Worm (Caenorhabditis elegans) whole organism, L2 larva: Measurements from ENCODE around the gene F22B7.9.

ENCODE experiments used
- C34F6.9 ChIP-seq: fragments of 150-350 bp; optimal IDR thresholded peaks from 2 replicates; lab custom pipeline; 2014; ENCODE audit warnings: missing biosample characterization, missing genetic modification characterization
- F13H6.1 ChIP-seq: sonication (generic microtip); optimal IDR thresholded peaks from 2 replicates; lab custom pipeline; 2016; ENCODE audit warnings: missing genetic modification characterization, missing compliant biosample characterization
- Y55F3AM.14 ChIP-seq: fragments of 200-800 bp; sonication (Bioruptor generic); optimal IDR thresholded peaks from 2 replicates; lab custom pipeline; 2018; ENCODE audit warnings: mild to moderate bottlenecking, missing genetic modification characterization, missing compliant biosample characterization
- ama-1 ChIP-seq: fragments of 150-350 bp; optimal IDR thresholded peaks from 2 replicates; lab custom pipeline; 2018; ENCODE audit warnings: inconsistent platforms
- blmp-1 ChIP-seq: sonication (generic microtip); optimal IDR thresholded peaks from 2 replicates; lab custom pipeline; 2017; ENCODE audit warnings: missing genetic modification characterization, mild to moderate bottlenecking, missing compliant biosample characterization, antibody characterized with exemption, moderate library complexity; ENCODE audit not compliant: insufficient read depth
- ceh-16 ChIP-seq: fragments of 150-350 bp; optimal IDR thresholded peaks from 2 replicates; lab custom pipeline; 2014; ENCODE audit warnings: missing biosample characterization, missing genetic modification characterization
- ceh-82 ChIP-seq: fragments of 150-350 bp; optimal IDR thresholded peaks from 2 replicates; lab custom pipeline; 2014; ENCODE audit warnings: missing biosample characterization, missing genetic modification characterization
- crh-2 ChIP-seq: sonication (generic microtip); optimal IDR thresholded peaks from 2 replicates; lab custom pipeline; 2017; ENCODE audit warnings: missing biosample characterization, missing genetic modification characterization
- fos-1 ChIP-seq: fragments of 150-350 bp; optimal IDR thresholded peaks from 2 replicates; lab custom pipeline; 2014; ENCODE audit warnings: missing biosample characterization, missing genetic modification characterization
- lin-11 ChIP-seq: fragments of 150-350 bp; sonication (generic microtip); optimal IDR thresholded peaks from 2 replicates; lab custom pipeline; 2014; ENCODE audit warnings: missing biosample characterization, missing genetic modification characterization, inconsistent platforms, mixed read lengths
- lin-39 ChIP-seq: fragments of 150-350 bp; optimal IDR thresholded peaks from 2 replicates; lab custom pipeline; 2014; ENCODE audit warnings: missing biosample characterization, missing genetic modification reagents, missing genetic modification characterization
- lsy-2 ChIP-seq, 2 experiments: fragments of 150-350 bp in 1 of 2; sonication (generic microtip) in 1 of 2; optimal IDR thresholded peaks; 2 replicates each; lab custom pipeline; 2014 to 2017; ENCODE audit warnings: missing biosample characterization in 2 of 2, missing genetic modification characterization in 2 of 2
- mab-5 ChIP-seq: fragments of 150-350 bp; optimal IDR thresholded peaks from 2 replicates; lab custom pipeline; 2014; ENCODE audit warnings: missing biosample characterization, missing genetic modification characterization
- nhr-12 ChIP-seq: fragments of 150-350 bp; optimal IDR thresholded peaks from 2 replicates; lab custom pipeline; 2014; ENCODE audit warnings: missing biosample characterization, missing genetic modification characterization
- nhr-129 ChIP-seq: fragments of 150-350 bp; optimal IDR thresholded peaks from 2 replicates; lab custom pipeline; 2014; ENCODE audit warnings: missing biosample characterization, missing genetic modification characterization
- nhr-21 ChIP-seq: fragments of 150-350 bp; optimal IDR thresholded peaks from 2 replicates; lab custom pipeline; 2014; ENCODE audit warnings: missing biosample characterization, missing genetic modification characterization
- nhr-237 ChIP-seq: fragments of 150-350 bp; optimal IDR thresholded peaks from 2 replicates; lab custom pipeline; 2014; ENCODE audit warnings: missing biosample characterization, missing genetic modification characterization
- nhr-25 ChIP-seq: fragments of 150-350 bp; sonication (generic microtip); optimal IDR thresholded peaks from 3 replicates; lab custom pipeline; 2014; ENCODE audit warnings: missing biosample characterization, missing genetic modification characterization
- nhr-6 ChIP-seq: fragments of 150-350 bp; optimal IDR thresholded peaks from 2 replicates; lab custom pipeline; 2014; ENCODE audit warnings: missing biosample characterization, missing genetic modification characterization
- sem-4 ChIP-seq: fragments of 150-350 bp; optimal IDR thresholded peaks from 2 replicates; lab custom pipeline; 2014; ENCODE audit warnings: missing biosample characterization, missing genetic modification reagents, missing genetic modification characterization
- sma-3 ChIP-seq: sonication (generic microtip); optimal IDR thresholded peaks from 2 replicates; lab custom pipeline; 2016; ENCODE audit warnings: missing genetic modification reagents, missing genetic modification characterization, missing compliant biosample characterization
- sma-9 ChIP-seq, 2 experiments: fragments of 150-350 bp in 1 of 2; sonication (generic microtip) in 1 of 2; optimal IDR thresholded peaks; 2 replicates each; lab custom pipeline; 2014 to 2016; ENCODE audit warnings: missing genetic modification characterization in 2 of 2, mild to moderate bottlenecking in 1 of 2, missing biosample characterization in 1 of 2, missing compliant biosample characterization in 1 of 2, missing genetic modification reagents in 1 of 2, moderate library complexity in 1 of 2
- unc-39 ChIP-seq: fragments of 150-350 bp; optimal IDR thresholded peaks from 2 replicates; lab custom pipeline; 2014; ENCODE audit warnings: missing biosample characterization, missing genetic modification characterization
- unc-55 ChIP-seq: fragments of 150-350 bp; sonication (generic microtip); optimal IDR thresholded peaks from 3 replicates; lab custom pipeline; 2014; ENCODE audit warnings: missing biosample characterization, missing genetic modification reagents, missing genetic modification characterization
- unc-62 ChIP-seq: fragments of 150-350 bp; optimal IDR thresholded peaks from 2 replicates; lab custom pipeline; 2014; ENCODE audit warnings: missing biosample characterization, missing genetic modification reagents, missing genetic modification characterization
- zag-1 ChIP-seq: fragments of 150-350 bp; optimal IDR thresholded peaks from 2 replicates; lab custom pipeline; 2014; ENCODE audit warnings: missing biosample characterization, missing genetic modification characterization
- ztf-4 ChIP-seq: fragments of 150-350 bp; optimal IDR thresholded peaks from 2 replicates; lab custom pipeline; 2014; ENCODE audit warnings: missing biosample characterization, missing genetic modification characterization

F22B7.9 gene

DNA sequence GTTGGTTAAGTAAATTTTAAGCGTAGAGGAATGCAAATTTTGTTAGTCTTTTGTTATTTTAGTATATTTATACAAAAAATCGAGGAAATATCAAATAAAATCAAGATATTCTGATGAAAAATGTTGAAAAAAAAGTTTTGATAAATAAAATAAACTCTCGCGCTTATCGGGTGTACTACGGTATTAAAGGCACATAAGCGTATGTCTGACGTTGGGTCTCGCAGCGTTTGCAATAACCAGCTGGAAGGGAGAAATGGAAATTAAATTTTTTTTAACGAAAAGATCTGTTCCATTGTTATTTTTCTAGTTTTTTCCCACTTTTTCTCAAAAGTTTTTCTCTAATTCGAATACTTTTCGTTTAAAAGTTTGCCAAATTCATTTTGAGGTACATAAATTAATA lies 35.4 kb upstream of the F22B7.9 start:
- no peak for TF ChIP-seq blmp-1 (tag; lab: Kevin White, UChicago)
- no peak for TF ChIP-seq unc-62
- TF ChIP-seq sma-9 (GFP tag; optimal IDR thresholded peaks at IDR 0.05; lab: Kevin White, UChicago), result no peak
- TF ChIP-seq sma-9 (tag; optimal IDR thresholded peaks at IDR 0.05; lab: Kevin White, UChicago), result no peak
- TF ChIP-seq sma-3 (GFP tag; lab: Kevin White, UChicago), result no peak
- TF ChIP-seq nhr-12 (tag; lab: Kevin White, UChicago), result no peak
- no peak for TF ChIP-seq lin-11 (tag; lab: Kevin White, UChicago)
- no peak for TF ChIP-seq lsy-2 (tag; optimal IDR thresholded peaks at IDR 0.05; lab: Kevin White, UChicago)
- TF ChIP-seq nhr-237, result no peak
- TF ChIP-seq ztf-4 (tag; lab: Kevin White, UChicago), result no peak
- TF ChIP-seq nhr-6 (tag; lab: Kevin White, UChicago), result no peak
- TF ChIP-seq sem-4 (tag; lab: Kevin White, UChicago), result no peak

DNA sequence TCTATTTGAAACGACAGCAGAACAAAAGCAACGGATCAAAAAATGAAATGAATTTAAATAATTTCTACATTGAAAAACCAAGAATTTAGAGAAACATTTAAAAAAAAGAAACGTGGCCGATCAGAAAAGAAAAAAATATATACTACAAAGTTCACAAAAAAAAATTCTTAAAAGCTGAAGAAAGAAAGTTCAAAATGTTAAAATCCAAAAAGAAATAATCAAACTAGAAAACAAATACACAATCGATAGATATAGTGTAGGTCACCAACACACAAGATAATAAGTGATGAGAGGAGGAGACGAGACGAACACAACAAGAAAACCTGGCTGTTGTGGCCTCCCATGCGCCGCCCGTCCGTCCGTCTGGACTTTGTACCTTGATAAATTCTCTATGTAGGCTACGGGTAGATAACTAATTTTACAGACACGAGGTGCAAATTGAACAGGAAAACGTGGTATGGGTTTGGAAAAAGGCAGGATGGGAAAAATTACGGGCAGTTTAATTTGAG lies 34.8 kb upstream of the F22B7.9 start, which contains the start of gene hadb-1:
TSS of gene hadb-1 (minus strand) at position 51 of the 509 bp plus-strand sequence.
- TF ChIP-seq fos-1 (tag; lab: Kevin White, UChicago) (peak; percentile 19), sma-3 (GFP tag; lab: Kevin White, UChicago) (peak; percentile 45), nhr-237 (no peak), nhr-21 (peak; percentile 53), sma-9 (GFP tag; optimal IDR thresholded peaks at IDR 0.05; lab: Kevin White, UChicago) (peak; percentile 41), sma-9 (tag; optimal IDR thresholded peaks at IDR 0.05; lab: Kevin White, UChicago) (no peak), lsy-2 (tag; optimal IDR thresholded peaks at IDR 0.05; lab: Kevin White, UChicago) (peak in 1 of 2 experiments; percentile 20), crh-2 (tag; lab: Kevin White, UChicago) (peak; percentile 18), lin-39 (tag; lab: Kevin White, UChicago) (no peak), nhr-129 (tag; lab: Kevin White, UChicago) (peak; percentile 38), C34F6.9 (tag; lab: Kevin White, UChicago) (peak; percentile 9), sem-4 (tag; lab: Kevin White, UChicago) (no peak), F13H6.1 (tag; lab: Kevin White, UChicago) (peak; percentile 12), nhr-12 (tag; lab: Kevin White, UChicago) (no peak), nhr-25 (tag; lab: Kevin White, UChicago) (peak; percentile 60), ceh-16 (no peak), ceh-82 (tag; lab: Kevin White, UChicago) (no peak)

DNA sequence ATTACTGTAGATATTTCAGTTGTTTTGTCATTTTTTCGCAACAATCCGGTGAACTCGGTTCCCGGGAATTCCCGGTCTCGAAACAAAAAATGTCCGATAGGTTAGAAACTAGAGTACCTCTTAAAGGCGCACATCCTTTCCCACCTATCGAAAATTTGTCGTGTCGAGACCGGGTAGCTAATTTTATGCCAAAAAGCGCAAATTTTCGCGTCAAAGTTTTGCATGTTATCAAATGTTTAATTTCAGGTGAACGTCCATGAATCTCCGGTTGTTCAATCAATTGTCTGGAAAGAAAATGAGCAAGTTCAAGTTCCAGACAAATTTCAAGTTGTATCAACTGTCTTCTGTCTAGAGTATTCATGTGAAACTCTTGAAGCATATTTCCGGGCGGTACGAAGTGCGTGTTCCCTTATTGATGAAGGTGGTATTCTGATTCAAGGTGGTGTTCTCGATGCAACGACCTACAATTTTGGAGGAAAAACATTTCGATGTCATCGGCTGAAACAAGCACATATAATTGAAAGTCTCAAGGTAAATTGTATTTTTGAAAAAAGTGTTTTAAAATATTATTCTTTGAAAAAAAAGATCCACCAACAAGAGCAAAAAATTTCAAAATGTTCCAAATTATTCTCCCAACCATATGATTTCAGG lies 32.0 kb upstream of the F22B7.9 start:
- TF ChIP-seq ztf-4 (tag; lab: Kevin White, UChicago) (peak; percentile 23), F13H6.1 (tag; lab: Kevin White, UChicago) (peak; percentile 9), unc-55 (GFP tag; lab: Kevin White, UChicago) (no peak), sma-3 (GFP tag; lab: Kevin White, UChicago) (peak; percentile 53), nhr-129 (tag; lab: Kevin White, UChicago) (no peak), Y55F3AM.14 (GFP tag; lab: Kevin White, UChicago) (peak; percentile 55), nhr-6 (tag; lab: Kevin White, UChicago) (no peak), zag-1 (tag; lab: Kevin White, UChicago) (no peak), sma-9 (GFP tag; optimal IDR thresholded peaks at IDR 0.05; lab: Kevin White, UChicago) (peak; percentile 27), sma-9 (tag; optimal IDR thresholded peaks at IDR 0.05; lab: Kevin White, UChicago) (no peak), nhr-21 (peak; percentile 52), unc-39 (tag; lab: Kevin White, UChicago) (no peak)

- no peak for TF ChIP-seq mab-5 (tag; lab: Kevin White, UChicago)
- TF ChIP-seq F13H6.1 (tag; lab: Kevin White, UChicago), result peak; percentile 61
- TF ChIP-seq ama-1 (lab: Kevin White, UChicago), result no peak
- no peak for TF ChIP-seq fos-1 (tag; lab: Kevin White, UChicago)
- peak; percentile 22 for TF ChIP-seq nhr-129 (tag; lab: Kevin White, UChicago)
These were observed 30.7 kb upstream of the F22B7.9 start, which contains the start of gene anmt-1 for ce11 chrIII:8684421-8684820. Gene anmt-1 (plus strand): TSS chrIII:8684808.

DNA sequence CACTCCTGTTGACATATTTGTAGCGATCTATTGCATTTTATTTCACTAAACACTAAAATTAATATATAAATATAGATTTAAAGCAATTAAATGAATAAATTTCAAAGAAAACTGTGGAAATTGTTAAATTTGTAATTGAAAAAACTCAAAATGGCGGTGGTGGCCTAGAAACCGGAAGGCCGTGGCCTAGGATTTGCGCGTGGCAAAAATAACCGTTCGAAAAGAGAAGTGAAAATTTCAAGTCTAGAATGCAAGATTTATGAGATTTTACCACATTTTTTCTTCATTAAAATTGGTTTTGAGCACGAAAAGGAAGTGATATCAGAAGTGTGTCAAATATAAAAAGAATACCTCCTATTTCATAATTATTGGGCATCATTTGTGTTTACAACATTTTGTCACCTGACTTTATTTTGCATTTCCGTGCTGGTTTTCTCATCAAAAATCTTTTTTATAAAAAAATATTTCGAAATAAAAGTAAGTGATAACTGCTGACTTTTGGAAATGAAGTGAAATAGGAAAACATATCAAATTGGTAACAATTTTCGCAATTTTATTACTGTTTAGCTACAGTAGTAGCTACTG lies 30.0 kb upstream of the F22B7.9 start, which contains the start of gene fli-1:
TSS of gene fli-1 (minus strand) at position 58 of the 585 bp plus-strand sequence.
- TF ChIP-seq unc-55 (GFP tag; lab: Kevin White, UChicago), result peak; percentile 19
- peak in 1 of 2 experiments; percentile 34 for TF ChIP-seq lsy-2 (tag; optimal IDR thresholded peaks at IDR 0.05; lab: Kevin White, UChicago)
- TF ChIP-seq sma-3 (GFP tag; lab: Kevin White, UChicago), result no peak
- TF ChIP-seq C34F6.9 (tag; lab: Kevin White, UChicago), result peak; percentile 45
- TF ChIP-seq, all 48 proteins: peak for 3
